Worm (Caenorhabditis elegans) whole organism, late embryonic: ENCODE data around the gene T24C12.1.
A peak's percentile ranks its signal among the peaks of the same experiment; 100 is the strongest.

Experiments
- F13H6.1 ChIP-seq: sonication (generic microtip); optimal IDR thresholded peaks from 2 replicates; lab custom pipeline; 2016; ENCODE audit warnings: missing genetic modification characterization, missing compliant biosample characterization
- K09A11.1 ChIP-seq: sonication (generic microtip); optimal IDR thresholded peaks from 2 replicates; lab custom pipeline; 2017; ENCODE audit warnings: antibody characterized with exemption, mild to moderate bottlenecking, missing genetic modification characterization, missing compliant biosample characterization; ENCODE audit not compliant: insufficient read depth
- T23F11.4 ChIP-seq: fragments of 200-800 bp; sonication (Bioruptor generic); optimal IDR thresholded peaks from 2 replicates; lab custom pipeline; 2018; ENCODE audit warnings: mild to moderate bottlenecking, missing genetic modification characterization, missing compliant biosample characterization
- Y22D7AL.16 ChIP-seq: sonication (generic microtip); optimal IDR thresholded peaks from 2 replicates; lab custom pipeline; 2016; ENCODE audit warnings: missing genetic modification characterization, missing compliant biosample characterization
- ceh-14 ChIP-seq: sonication (generic microtip); optimal IDR thresholded peaks from 2 replicates; lab custom pipeline; 2016; ENCODE audit warnings: missing genotype, missing genetic modification characterization, missing compliant biosample characterization
- ceh-19 ChIP-seq: fragments of 200-800 bp; sonication (Bioruptor generic); optimal IDR thresholded peaks from 2 replicates; lab custom pipeline; 2018; ENCODE audit warnings: mild to moderate bottlenecking, missing genetic modification characterization, missing compliant biosample characterization
- ceh-2 ChIP-seq: sonication (generic microtip); optimal IDR thresholded peaks from 2 replicates; lab custom pipeline; 2016; ENCODE audit warnings: missing genotype, missing genetic modification characterization, missing compliant biosample characterization
- ceh-22 ChIP-seq: sonication (generic microtip); optimal IDR thresholded peaks from 2 replicates; lab custom pipeline; 2017; ENCODE audit warnings: missing biosample characterization, missing genetic modification characterization
- ceh-24 ChIP-seq: sonication (generic microtip); optimal IDR thresholded peaks from 2 replicates; lab custom pipeline; 2016; ENCODE audit warnings: mild to moderate bottlenecking, missing genetic modification characterization, missing compliant biosample characterization
- ceh-30 ChIP-seq: fragments of 150-350 bp; optimal IDR thresholded peaks from 2 replicates; lab custom pipeline; 2014; ENCODE audit warnings: missing biosample characterization, missing genetic modification characterization
- ceh-31 ChIP-seq: sonication (generic microtip); optimal IDR thresholded peaks from 2 replicates; lab custom pipeline; 2016; ENCODE audit warnings: missing genetic modification characterization, missing compliant biosample characterization
- ceh-48 ChIP-seq: sonication (generic microtip); optimal IDR thresholded peaks from 2 replicates; lab custom pipeline; 2016; ENCODE audit warnings: missing genetic modification characterization, inconsistent platforms, missing compliant biosample characterization
- che-1 ChIP-seq: sonication (generic microtip); optimal IDR thresholded peaks from 2 replicates; lab custom pipeline; 2016; ENCODE audit warnings: mild to moderate bottlenecking, missing genetic modification characterization, missing compliant biosample characterization
- dve-1 ChIP-seq: sonication (generic microtip); optimal IDR thresholded peaks from 2 replicates; lab custom pipeline; 2017; ENCODE audit warnings: antibody characterized with exemption, mild to moderate bottlenecking, missing genetic modification characterization, missing compliant biosample characterization
- elt-2 ChIP-seq: sonication (generic microtip); optimal IDR thresholded peaks from 2 replicates; lab custom pipeline; 2016; ENCODE audit warnings: missing genetic modification reagents, missing genetic modification characterization, missing compliant biosample characterization
- elt-4 ChIP-seq: sonication (generic microtip); optimal IDR thresholded peaks from 2 replicates; lab custom pipeline; 2016; ENCODE audit warnings: missing genetic modification characterization, missing compliant biosample characterization
- ets-4 ChIP-seq: sonication (generic microtip); optimal IDR thresholded peaks from 2 replicates; lab custom pipeline; 2016; ENCODE audit warnings: missing genetic modification characterization, missing compliant biosample characterization
- fax-1 ChIP-seq: sonication (generic microtip); optimal IDR thresholded peaks from 2 replicates; lab custom pipeline; 2016; ENCODE audit warnings: missing genotype, missing genetic modification characterization, missing compliant biosample characterization
- fkh-10 ChIP-seq: fragments of 150-350 bp; optimal IDR thresholded peaks from 2 replicates; lab custom pipeline; 2014; ENCODE audit warnings: missing biosample characterization, missing genetic modification reagents, missing genetic modification characterization
- gmeb-2 ChIP-seq: sonication (generic microtip); optimal IDR thresholded peaks from 2 replicates; lab custom pipeline; 2016; ENCODE audit warnings: missing genetic modification characterization, inconsistent platforms, missing compliant biosample characterization
- hlh-6 ChIP-seq: sonication (generic microtip); optimal IDR thresholded peaks from 2 replicates; lab custom pipeline; 2016; ENCODE audit warnings: missing genotype, missing genetic modification characterization, missing compliant biosample characterization
- hlh-8 ChIP-seq: sonication (generic microtip); optimal IDR thresholded peaks from 2 replicates; lab custom pipeline; 2016; ENCODE audit warnings: missing genotype, missing genetic modification characterization, missing compliant biosample characterization
- lim-6 ChIP-seq: sonication (generic microtip); optimal IDR thresholded peaks from 2 replicates; lab custom pipeline; 2016; ENCODE audit warnings: missing genetic modification characterization, missing compliant biosample characterization
- mec-3 ChIP-seq: sonication (generic microtip); optimal IDR thresholded peaks from 2 replicates; lab custom pipeline; 2016; ENCODE audit warnings: borderline replicate concordance, missing genetic modification characterization, missing compliant biosample characterization
- nfya-1 ChIP-seq: sonication (generic microtip); optimal IDR thresholded peaks from 2 replicates; lab custom pipeline; 2017; ENCODE audit warnings: missing genetic modification characterization, mild to moderate bottlenecking, missing compliant biosample characterization, antibody characterized with exemption, moderate library complexity
- nhr-232 ChIP-seq: sonication (generic microtip); optimal IDR thresholded peaks from 2 replicates; lab custom pipeline; 2016; ENCODE audit warnings: missing genetic modification characterization, missing compliant biosample characterization
- odd-2 ChIP-seq: sonication (generic microtip); optimal IDR thresholded peaks from 2 replicates; lab custom pipeline; 2017; ENCODE audit warnings: antibody characterized with exemption, mild to moderate bottlenecking, missing genetic modification characterization, missing compliant biosample characterization
- pax-1 ChIP-seq: fragments of 150-350 bp; optimal IDR thresholded peaks from 2 replicates; lab custom pipeline; 2014; ENCODE audit warnings: missing biosample characterization, missing genetic modification characterization
- pqm-1 ChIP-seq: sonication (generic microtip); optimal IDR thresholded peaks from 2 replicates; lab custom pipeline; 2016; ENCODE audit warnings: missing genetic modification characterization, missing compliant biosample characterization
- rnt-1 ChIP-seq: sonication (generic microtip); optimal IDR thresholded peaks from 2 replicates; lab custom pipeline; 2016; ENCODE audit warnings: missing genetic modification characterization, missing compliant biosample characterization
- sox-2 ChIP-seq: fragments of 200-800 bp; sonication (Bioruptor generic); IDR thresholded peaks from 2 replicates; pipeline ENCODE4 v1.3.6; 2022; ENCODE audit warnings: missing genetic modification reagents, missing genetic modification characterization, missing compliant biosample characterization
- tbx-2 ChIP-seq: sonication (generic microtip); optimal IDR thresholded peaks from 2 replicates; lab custom pipeline; 2016; ENCODE audit warnings: missing genetic modification characterization, missing compliant biosample characterization
- tbx-7 ChIP-seq: sonication (generic microtip); optimal IDR thresholded peaks from 2 replicates; lab custom pipeline; 2016; ENCODE audit warnings: missing genotype, missing genetic modification characterization, missing compliant biosample characterization
- unc-3 ChIP-seq, 2 experiments: fragments of 200-800 bp in 1 of 2; sonication (Bioruptor generic) in 1 of 2; sonication (generic microtip) in 1 of 2; conservative IDR thresholded peaks in 1 of 2; optimal IDR thresholded peaks in 1 of 2; 2 replicates each; pipeline versions ENCODE4 v1.3.6 to Lab custom; 2016 to 2022; ENCODE audit warnings: missing compliant biosample characterization in 2 of 2, missing genetic modification characterization in 2 of 2, missing genetic modification reagents in 1 of 2
- unc-55 ChIP-seq: sonication (generic microtip); optimal IDR thresholded peaks from 2 replicates; lab custom pipeline; 2017; ENCODE audit warnings: missing biosample characterization, missing genetic modification reagents, missing genetic modification characterization
- unc-86 ChIP-seq: sonication (generic microtip); optimal IDR thresholded peaks from 2 replicates; lab custom pipeline; 2016; ENCODE audit warnings: missing genetic modification characterization, missing compliant biosample characterization
- ztf-16 ChIP-seq: sonication (generic microtip); optimal IDR thresholded peaks from 2 replicates; lab custom pipeline; 2017; ENCODE audit warnings: missing genetic modification characterization, missing compliant biosample characterization

T24C12.1 gene

DNA sequence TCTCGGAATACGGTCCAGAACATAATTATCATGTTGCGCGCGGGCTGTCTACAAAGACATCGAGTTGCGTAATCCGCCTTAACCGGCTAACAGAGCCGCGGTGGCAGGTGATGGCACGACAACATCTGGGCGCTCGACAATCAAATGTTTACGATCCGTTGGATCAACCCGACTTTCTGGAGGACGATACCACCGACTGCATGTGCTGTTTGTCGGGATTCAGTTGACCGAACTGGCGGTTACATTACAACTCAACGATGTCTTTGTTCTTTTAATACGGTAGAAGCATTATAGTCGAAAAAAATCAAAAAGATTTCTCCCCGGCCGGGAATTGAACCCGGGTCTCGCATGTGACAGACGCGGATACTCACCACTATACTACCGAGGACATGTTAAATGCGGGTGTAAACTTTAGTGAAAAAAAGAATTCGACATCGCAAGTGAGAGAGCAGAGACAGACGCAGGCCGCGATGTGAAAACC is 27.7 kb downstream of the T24C12.1 start (continued):
- TF ChIP-seq ceh-19 (peak; percentile 88), unc-3 (GFP tag; conservative IDR thresholded peaks at IDR 0.05; lab: Robert Waterston, UW) (peak; percentile 76), unc-3 (tag; optimal IDR thresholded peaks at IDR 0.05; lab: Kevin White, UChicago) (peak; percentile 66), unc-55 (no peak), pqm-1 (tag; lab: Kevin White, UChicago) (no peak), nfya-1 (peak; percentile 62), rnt-1 (tag; lab: Kevin White, UChicago) (peak; percentile 50), T23F11.4 (GFP tag; lab: Kevin White, UChicago) (peak; percentile 59), ztf-16 (tag; lab: Kevin White, UChicago) (peak; percentile 59), hlh-6 (tag; lab: Kevin White, UChicago) (peak; percentile 66), sox-2 (GFP tag; lab: Robert Waterston, UW) (peak; percentile 63), ceh-31 (tag; lab: Kevin White, UChicago) (peak; percentile 75), hlh-8 (peak; percentile 9), ceh-30 (tag; lab: Kevin White, UChicago) (peak; percentile 18), tbx-2 (tag; lab: Kevin White, UChicago) (peak; percentile 73), nhr-232 (peak; percentile 65), pax-1 (tag; lab: Kevin White, UChicago) (no peak)

DNA sequence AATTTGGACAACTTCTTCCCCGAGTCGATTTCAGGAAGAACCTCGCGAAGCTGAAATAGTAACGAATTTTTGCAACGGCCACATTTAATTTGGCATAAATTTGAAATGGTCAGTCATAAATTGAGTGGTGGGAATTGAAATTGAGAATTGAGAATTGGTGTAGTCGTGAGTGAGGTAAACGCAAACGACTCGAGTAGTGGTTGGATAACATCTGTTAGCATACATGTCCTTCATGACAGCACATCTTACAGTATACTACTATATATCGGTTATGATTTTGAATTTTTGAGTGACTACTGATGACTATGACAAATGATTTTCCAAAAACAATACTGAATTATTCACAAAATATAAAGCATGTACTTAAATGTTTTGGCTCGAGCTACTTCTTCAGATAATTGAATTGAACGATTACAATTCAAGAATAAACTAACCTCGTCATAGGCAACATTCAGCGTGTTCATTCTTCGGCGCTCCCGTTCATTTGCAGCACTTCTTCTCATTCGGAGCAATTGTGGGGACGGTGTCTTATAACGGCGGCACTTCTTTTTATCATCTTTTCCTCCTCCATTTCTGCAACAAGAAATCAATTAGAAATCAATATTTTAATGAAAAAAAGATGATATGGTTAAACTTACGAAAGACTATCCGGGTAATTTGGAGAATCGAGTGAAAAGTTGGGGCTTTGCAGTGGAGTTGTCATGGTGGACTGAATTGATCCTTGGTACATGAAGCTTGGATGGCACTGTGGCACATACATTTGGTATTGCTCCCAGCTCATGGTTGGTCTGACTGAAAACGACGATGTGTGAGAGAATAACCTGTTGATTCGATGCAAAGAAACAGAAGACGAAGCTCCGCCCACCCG is 30.3 kb downstream of the T24C12.1 start, which contains the start of gene lin-32:
Gene lin-32, minus strand, starts transcription at position 818 of the 868 bp plus-strand sequence.
- TF ChIP-seq fax-1 (tag; lab: Kevin White, UChicago) (no peak), sox-2 (GFP tag; lab: Robert Waterston, UW) (no peak), elt-4 (tag; lab: Kevin White, UChicago) (no peak), che-1 (tag; lab: Kevin White, UChicago) (no peak), K09A11.1 (tag; lab: Kevin White, UChicago) (no peak), tbx-7 (tag; lab: Kevin White, UChicago) (no peak), ceh-31 (tag; lab: Kevin White, UChicago) (no peak), fkh-10 (no peak)

DNA sequence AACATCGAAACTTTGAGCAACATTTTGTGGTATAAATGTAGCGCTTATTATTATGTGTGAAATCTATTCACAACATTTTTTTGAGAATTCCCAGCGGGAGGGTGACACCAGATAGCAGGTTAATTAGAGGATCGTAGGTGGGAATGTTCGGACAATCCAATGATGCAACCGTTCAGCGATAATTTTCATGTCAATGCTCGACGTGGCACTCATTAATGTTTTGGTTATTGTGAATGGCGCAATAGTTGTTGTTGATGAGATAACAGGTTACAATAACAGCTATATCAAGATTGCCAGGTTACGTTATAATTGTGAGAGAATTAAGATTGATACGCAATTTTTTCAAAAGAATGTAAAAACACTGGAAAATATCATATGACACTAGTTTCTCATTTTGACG is 32.1 kb downstream of the T24C12.1 start:
- TF ChIP-seq gmeb-2 (tag; lab: Kevin White, UChicago) (no peak), hlh-8 (no peak), elt-2 (tag; lab: Kevin White, UChicago) (peak; percentile 44)

DNA sequence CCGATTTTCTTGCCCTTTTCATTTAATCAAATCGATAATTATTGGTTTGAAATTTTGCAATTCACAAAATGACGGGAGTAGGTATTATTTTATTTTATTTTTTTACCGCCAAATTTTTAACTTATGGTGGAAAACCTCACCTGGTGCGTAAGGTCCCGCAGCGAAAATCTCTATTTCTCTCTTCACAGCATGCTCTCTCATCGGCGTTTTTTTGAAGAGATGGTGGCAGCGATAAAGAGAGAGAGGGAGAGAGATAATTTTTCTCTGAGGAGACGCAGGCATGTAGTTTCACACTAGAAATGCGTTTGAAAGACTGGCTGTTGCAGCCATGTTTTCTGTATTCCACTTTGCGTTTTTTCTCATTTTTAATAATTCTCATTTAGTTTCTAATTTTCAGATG is 34.7 kb downstream of the T24C12.1 start, which contains the start of gene T14F9.2:
Gene T14F9.2, plus strand, starts transcription at position 396 of the 400 bp plus-strand sequence.
- TF ChIP-seq pax-1 (tag; lab: Kevin White, UChicago) (no peak), Y22D7AL.16 (tag; lab: Kevin White, UChicago) (no peak), mec-3 (tag; lab: Kevin White, UChicago) (no peak), unc-3 (GFP tag; conservative IDR thresholded peaks at IDR 0.05; lab: Robert Waterston, UW) (no peak), unc-3 (tag; optimal IDR thresholded peaks at IDR 0.05; lab: Kevin White, UChicago) (no peak), ceh-14 (no peak), nfya-1 (peak; percentile 19), ceh-48 (tag; lab: Kevin White, UChicago) (no peak), lim-6 (no peak), tbx-2 (tag; lab: Kevin White, UChicago) (peak; percentile 4), ceh-22 (no peak), odd-2 (tag; lab: Kevin White, UChicago) (no peak), dve-1 (tag; lab: Kevin White, UChicago) (no peak), elt-2 (tag; lab: Kevin White, UChicago) (peak; percentile 27), ceh-2 (tag; lab: Kevin White, UChicago) (no peak), unc-55 (peak; percentile 18), K09A11.1 (tag; lab: Kevin White, UChicago) (no peak), unc-86 (tag; lab: Kevin White, UChicago) (no peak), ceh-24 (no peak), F13H6.1 (tag; lab: Kevin White, UChicago) (no peak), ets-4 (tag; lab: Kevin White, UChicago) (no peak), pqm-1 (tag; lab: Kevin White, UChicago) (no peak), rnt-1 (tag; lab: Kevin White, UChicago) (no peak)
- TF ChIP-seq, all 69 proteins: peak for 4
